Fruit fly (Drosophila melanogaster) whole organism, wandering third instar larva: ENCODE results near the gene Pex3.

Source experiments
- GATAd ChIP-seq: sonication (Bioruptor generic); optimal IDR thresholded peaks from 2 replicates; lab custom pipeline; 2016; ENCODE audit warnings: missing biosample characterization, missing genetic modification characterization
- Hr78 ChIP-seq: fragments of >200 bp; optimal IDR thresholded peaks from 2 replicates; lab custom pipeline; 2017; ENCODE audit warnings: missing biosample characterization, missing genetic modification characterization
- N ChIP-seq: fragments of >200 bp; optimal IDR thresholded peaks from 2 replicates; lab custom pipeline; 2018; ENCODE audit warnings: missing biosample characterization, missing external identifiers, missing genetic modification characterization
- OdsH ChIP-seq: fragments of 200-800 bp; sonication (Bioruptor generic); optimal IDR thresholded peaks from 2 replicates; lab custom pipeline; 2016; ENCODE audit warnings: missing biosample characterization, mild to moderate bottlenecking, missing genetic modification characterization
- br ChIP-seq: fragments of 200-800 bp; sonication (Bioruptor generic); optimal IDR thresholded peaks from 2 replicates; lab custom pipeline; 2016; ENCODE audit warnings: missing biosample characterization, missing genetic modification characterization
- dmrt93B ChIP-seq: fragments of 200-800 bp; sonication (Bioruptor generic); optimal IDR thresholded peaks from 2 replicates; lab custom pipeline; 2018; ENCODE audit warnings: missing biosample characterization, mild to moderate bottlenecking, missing genetic modification characterization
- h ChIP-seq: fragments of 200-800 bp; sonication (Bioruptor generic); optimal IDR thresholded peaks from 3 replicates; lab custom pipeline; 2016; ENCODE audit warnings: missing biosample characterization, mild to moderate bottlenecking, missing genetic modification characterization
- jim ChIP-seq: fragments of 175-275, 200-325 bp; sonication (Bioruptor generic); optimal IDR thresholded peaks from 2 replicates; lab custom pipeline; 2016; ENCODE audit warnings: missing biosample characterization, mild to moderate bottlenecking, missing genetic modification characterization
- lola ChIP-seq: fragments of >200 bp; optimal IDR thresholded peaks from 2 replicates; lab custom pipeline; 2017; ENCODE audit warnings: missing biosample characterization, missing genetic modification characterization
- psq ChIP-seq: fragments of 200-800 bp; sonication (Bioruptor generic); optimal IDR thresholded peaks from 3 replicates; lab custom pipeline; 2017; ENCODE audit warnings: missing biosample characterization, mild to moderate bottlenecking, missing genetic modification characterization, moderate library complexity
- usp ChIP-seq: fragments of >200 bp; optimal IDR thresholded peaks from 2 replicates; lab custom pipeline; 2017; ENCODE audit warnings: missing biosample characterization, missing genetic modification characterization

- TF ChIP-seq h (GFP tag; lab: Kevin White, UChicago) (no peak), dmrt93B (GFP tag; lab: Kevin White, UChicago) (no peak), N (GFP tag; lab: Kevin White, UChicago) (no peak), lola (no peak), usp (GFP tag; lab: Kevin White, UChicago) (no peak), jim (GFP tag; lab: Kevin White, UChicago) (no peak), br (GFP tag; lab: Kevin White, UChicago) (no peak), psq (GFP tag; lab: Kevin White, UChicago) (no peak), OdsH (GFP tag; lab: Kevin White, UChicago) (no peak), GATAd (GFP tag; lab: Kevin White, UChicago) (no peak), Hr78 (GFP tag; lab: Kevin White, UChicago) (no peak)
Observed at dm6 chr3L:15178618-15179017, 34.5 kb downstream of the Pex3 start.
